Worm (Caenorhabditis elegans): ENCODE measurements around the gene F44A2.5.

DNA sequence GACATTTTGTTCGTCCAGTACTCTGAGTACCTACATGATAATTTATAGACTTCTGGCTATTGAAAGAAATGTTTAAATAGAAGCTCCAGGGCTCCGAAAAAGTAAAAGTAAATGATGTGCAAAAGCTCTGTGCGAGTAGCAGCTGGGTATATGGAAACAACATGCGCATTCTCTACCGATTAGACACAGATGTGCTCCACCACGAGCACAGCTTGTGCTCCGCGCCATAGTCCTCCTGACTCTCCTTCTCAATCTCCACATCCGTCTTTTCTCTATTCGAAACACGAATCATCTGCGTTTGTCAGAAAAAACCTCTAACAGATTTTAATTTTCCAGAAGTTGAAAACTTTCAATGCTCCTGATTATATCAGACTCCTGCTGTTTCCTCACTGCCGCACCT, 14.0 kb upstream of the F44A2.5 start:
- TF ChIP-seq hlh-1 (tag; optimal IDR thresholded peaks at IDR 0.05) (no peak), lin-13 (tag; optimal IDR thresholded peaks at IDR 0.05) (no peak), ceh-43 (GFP tag; optimal IDR thresholded peaks at IDR 0.05) (no peak), pha-4 (tag; optimal IDR thresholded peaks at IDR 0.05) (no peak), mab-5 (tag; optimal IDR thresholded peaks at IDR 0.05) (no peak), M03D4.4 (tag; optimal IDR thresholded peaks at IDR 0.05) (no peak), tbx-8 (GFP tag; optimal IDR thresholded peaks at IDR 0.05) (no peak), unc-62 (GFP tag; optimal IDR thresholded peaks at IDR 0.05) (no peak), ztf-11 (tag; optimal IDR thresholded peaks at IDR 0.05) (no peak), unc-39 (tag; optimal IDR thresholded peaks at IDR 0.05) (no peak)

Data from whole organism, mixed stage, embryonic.